Fruit fly (Drosophila melanogaster) whole organism, larva: Measurements from ENCODE around the gene lectin-29Ca.

Experiments
- noc ChIP-seq: fragments of 200-800 bp; sonication (Bioruptor generic); optimal IDR thresholded peaks from 3 replicates; lab custom pipeline; 2019; ENCODE audit warnings: missing biosample characterization, mild to moderate bottlenecking, missing genetic modification characterization, moderate library complexity

The lectin-29Ca gene

DNA sequence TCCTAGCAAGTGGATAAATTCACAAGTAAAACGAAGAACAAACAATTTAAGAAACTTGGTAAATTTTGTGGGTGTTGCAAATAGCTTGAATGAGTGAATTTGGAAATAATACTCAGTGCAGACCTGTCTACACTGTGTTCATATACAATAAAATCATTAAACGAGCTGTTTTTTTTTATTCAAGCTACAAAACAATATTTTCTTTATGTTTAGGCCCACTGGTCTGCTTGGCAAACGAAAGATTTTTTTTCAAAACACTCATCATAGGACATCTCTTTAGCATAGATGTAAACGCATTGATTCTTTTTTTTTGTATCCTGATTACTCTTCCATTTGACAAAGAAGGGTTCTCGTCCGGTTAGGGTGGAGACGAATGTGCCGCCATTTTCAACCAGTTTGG, 1.8 kb downstream of the lectin-29Ca start, which contains the start of gene CG42820:
CG42820 (minus strand) TSS at position 101 of the 400 bp plus-strand sequence.
- TF ChIP-seq noc = no peak

DNA sequence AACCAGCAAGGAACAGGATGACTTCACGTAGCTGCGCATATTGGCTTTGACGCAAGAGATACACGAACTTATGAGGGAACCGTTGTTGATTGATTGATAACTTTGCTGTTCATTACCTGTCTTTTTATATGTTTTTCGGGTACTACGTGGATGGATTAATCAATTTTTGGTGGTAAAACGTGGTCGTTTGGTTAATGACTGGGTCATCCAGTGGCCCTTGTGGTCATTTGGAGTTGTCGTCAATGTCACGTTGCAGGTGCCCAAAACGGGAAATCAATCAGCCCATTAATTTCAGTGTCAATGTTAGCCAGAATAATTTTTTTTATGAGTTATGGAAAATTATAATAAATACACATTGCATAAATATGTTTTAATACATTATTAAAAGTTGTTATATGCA, 4.8 kb downstream of the lectin-29Ca start, which contains the start of gene CG42819:
CG42819 (minus strand) TSS at position 101 of the 400 bp plus-strand sequence.
- TF ChIP-seq noc = no peak

DNA sequence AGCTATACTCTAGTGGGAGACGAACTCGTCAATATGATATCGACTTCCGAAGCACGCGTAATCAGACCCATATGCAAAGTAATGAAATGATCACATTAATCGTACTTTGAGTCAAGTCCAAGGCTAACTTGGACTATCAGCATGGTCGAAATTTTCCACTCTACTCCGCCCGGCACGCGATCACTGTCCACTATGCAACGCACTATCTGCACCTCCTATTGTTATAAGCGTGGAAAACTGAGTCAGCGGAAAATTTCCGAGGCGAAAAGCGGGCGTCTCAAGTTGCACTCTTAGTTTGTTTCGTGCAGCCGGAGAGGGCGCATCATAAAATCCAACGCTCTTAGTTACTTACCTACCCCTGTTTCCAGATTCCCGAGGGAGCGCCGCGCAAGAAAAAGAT, 8.2 kb downstream of the lectin-29Ca start:
- no peak for TF ChIP-seq noc

DNA sequence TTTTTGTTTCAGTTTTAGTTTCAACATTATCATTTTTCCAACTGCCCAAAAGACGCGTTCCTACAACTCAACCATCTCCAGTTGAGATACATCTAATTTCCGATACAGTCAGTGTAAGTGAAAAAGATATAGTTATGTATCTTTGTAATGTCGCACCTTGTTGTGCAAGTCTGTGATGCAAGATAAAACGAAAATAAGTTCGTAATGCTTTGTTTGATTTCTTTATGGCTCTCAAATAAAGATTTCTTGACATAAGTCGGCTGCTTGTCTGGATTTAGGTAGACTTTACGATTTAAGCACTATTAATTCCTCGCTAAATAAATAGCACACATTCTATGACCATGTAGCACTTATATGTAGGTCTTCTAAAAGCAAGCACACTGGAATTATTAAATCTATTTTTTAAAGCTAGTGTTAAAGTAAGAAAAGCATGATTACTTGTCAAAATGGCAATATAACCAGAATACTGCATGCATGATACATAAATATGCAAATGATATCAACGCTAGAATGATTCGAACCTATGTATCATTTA, 9.0 kb downstream of the lectin-29Ca start:
- no peak for TF ChIP-seq noc

DNA sequence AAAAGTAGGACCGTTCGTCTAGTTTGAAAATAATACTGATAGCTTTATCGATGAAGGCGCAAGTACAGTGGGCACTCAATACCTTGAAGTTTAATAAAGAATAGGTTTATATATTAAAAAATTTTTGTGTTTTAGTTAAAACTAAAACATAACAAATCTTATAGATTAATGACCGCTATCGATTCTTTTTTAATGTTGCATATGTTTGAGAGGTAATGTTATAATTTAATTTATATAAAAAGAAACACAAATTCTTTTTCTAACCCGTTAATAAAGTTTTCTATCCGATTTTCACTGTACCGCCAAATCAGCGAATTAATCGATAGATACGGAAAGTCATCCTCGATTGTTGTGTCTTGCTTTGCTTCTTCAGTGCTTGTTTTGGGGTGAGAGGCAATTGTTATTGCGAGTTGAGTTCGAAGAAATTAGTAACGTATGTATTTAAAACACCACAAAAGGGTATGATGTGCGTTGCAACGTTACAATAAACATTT, 9.9 kb downstream of the lectin-29Ca start, which contains the start of the genes Dad1 and CG13384:
Dad1 (minus strand) TSS at position 30 of the 494 bp plus-strand sequence.
CG13384 (plus strand) TSS at position 348 of the 494 bp plus-strand sequence.
- peak; percentile 97 for TF ChIP-seq noc

DNA sequence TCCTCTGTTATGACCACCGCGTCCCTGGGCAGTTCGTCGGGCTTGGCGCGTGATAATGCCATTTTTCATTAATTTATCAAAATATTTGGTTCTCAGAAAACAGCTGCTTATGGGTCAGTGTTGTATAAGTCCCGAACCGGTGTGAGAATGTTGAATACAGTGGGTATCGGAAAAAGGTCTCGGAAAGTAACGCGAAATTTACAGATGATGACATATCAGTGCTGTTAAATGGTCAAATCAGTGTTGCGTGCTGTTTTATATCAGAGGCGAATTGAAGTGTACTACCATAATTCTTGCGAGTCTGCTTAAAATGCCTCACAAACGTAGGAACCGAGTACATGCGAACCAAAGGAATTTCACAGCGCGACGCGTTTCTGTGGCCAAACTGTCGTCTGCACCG, 11.4 kb downstream of the lectin-29Ca start, which contains the start of the genes CG13392 and Rcd4:
CG13392 (minus strand) TSS at position 162 of the 400 bp plus-strand sequence.
Rcd4 (plus strand) TSS at position 216 of the 400 bp plus-strand sequence.
- TF ChIP-seq noc = peak; percentile 69

DNA sequence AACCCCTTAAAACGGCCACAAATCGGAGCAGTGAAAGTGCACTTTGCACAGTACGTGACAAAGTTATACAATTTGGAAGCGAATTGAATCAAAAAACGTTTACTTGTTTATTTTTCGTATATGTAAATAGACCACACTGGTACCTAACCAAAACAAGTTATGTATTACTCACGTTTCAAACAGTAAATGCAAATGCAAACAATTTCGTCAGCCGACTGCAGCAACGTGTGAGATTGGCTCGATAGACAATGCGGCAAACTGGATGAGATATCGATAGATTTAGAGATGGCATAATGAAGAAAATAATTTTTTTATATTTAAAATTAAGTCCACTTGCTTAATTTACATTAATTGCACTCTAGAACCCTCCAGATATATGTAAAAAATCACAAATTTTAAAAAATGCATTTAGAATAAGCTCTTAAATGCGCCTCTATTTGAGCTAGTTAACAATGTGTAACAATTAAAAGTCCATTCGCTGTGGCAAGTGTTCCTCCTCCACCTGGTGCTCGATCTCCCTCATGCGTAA, 12.5 kb downstream of the lectin-29Ca start, which contains the start of gene AlaRS:
AlaRS (minus strand) TSS at position 257 of the 529 bp plus-strand sequence.
- TF ChIP-seq noc = peak; percentile 70

DNA sequence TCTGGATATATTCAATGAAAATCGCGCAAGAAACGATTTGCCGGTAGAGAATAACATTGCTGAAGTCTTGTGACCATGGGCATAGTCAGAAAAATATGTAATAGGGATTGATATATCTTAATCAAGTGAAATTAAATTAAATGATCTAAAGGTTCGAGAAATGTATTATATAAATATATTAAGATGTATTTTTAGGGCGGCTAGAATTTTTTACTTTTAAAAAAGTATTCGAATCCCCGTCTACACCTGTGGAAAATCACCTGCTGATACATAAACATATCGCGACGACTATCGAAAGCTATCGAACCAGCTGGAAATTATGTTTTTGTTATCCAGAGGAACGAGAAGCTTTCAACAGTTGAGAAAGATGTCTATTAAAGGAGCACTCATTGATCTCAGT, 17.4 kb downstream of the lectin-29Ca start, which contains the start of the genes CG13390 and CG17294:
CG13390 (minus strand) TSS at position 81 of the 400 bp plus-strand sequence.
CG17294 (plus strand) TSS at position 319 of the 400 bp plus-strand sequence.
- peak; percentile 99 for TF ChIP-seq noc

DNA sequence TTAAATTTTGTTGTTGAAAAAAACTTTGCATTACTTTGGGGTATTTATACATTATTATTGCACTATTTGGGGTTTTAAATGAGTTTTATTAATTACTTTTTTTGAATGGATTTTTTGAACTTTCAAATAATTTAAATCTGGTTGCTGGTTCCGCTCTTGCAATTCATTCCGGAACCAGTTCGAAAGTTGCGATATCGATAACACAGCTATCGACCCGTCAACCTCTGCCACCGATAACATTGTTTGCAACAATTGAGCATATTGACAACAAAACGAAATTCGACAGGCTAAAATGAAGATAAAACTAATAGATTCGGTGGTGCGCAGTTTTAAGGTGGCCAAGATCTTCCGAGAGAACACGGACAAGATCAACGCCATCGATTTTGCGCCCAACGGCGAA, 19.8 kb downstream of the lectin-29Ca start, which contains the start of gene Wdr82:
Wdr82 (plus strand) TSS at position 227 of the 400 bp plus-strand sequence.
- TF ChIP-seq noc = no peak

DNA sequence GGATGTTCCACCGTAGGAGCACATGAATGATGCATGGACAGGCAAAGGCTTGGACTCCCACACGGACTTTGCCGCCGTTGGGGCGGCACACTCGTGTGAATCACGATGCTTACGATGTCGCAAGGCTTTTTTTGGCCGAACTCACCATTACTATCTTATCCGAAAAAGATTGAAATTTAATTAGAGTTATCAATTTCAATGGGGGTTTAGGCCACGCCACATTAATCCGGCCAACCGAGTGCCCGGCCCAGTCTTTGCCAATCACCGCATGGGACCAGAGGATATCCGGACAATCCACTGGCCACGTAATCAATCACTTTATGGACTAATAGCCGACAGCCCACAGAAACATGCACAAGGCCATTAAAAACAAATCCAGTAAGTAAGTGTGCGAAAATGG, 21.8 kb downstream of the lectin-29Ca start:
- TF ChIP-seq noc = no peak

DNA sequence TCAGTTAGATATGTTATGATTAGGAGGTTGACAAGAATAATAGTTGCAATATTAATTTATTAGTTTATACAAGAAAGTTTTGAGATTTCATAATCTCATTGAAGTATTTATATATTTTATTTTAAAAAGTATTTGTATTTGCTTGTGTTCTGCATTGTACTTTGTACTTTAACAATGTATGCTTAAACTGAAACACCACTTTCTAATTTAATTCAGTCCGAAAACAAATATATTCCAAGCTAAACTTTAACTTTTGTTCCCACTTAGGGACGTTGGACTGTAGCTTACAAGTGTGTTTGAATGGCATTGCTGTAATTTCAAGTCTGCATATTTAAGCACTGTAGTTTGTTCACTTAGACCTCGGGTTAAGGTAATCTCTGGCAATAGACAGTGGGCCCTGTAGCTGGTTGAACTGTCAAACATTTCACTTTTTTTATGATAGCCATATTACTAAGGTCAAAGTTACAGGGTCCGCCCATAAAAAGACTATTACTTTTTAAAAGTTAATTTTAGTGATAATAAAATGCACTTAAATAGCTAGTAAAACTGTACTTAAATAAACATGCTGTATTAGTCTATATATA, 22.6 kb downstream of the lectin-29Ca start:
- no peak for TF ChIP-seq noc

DNA sequence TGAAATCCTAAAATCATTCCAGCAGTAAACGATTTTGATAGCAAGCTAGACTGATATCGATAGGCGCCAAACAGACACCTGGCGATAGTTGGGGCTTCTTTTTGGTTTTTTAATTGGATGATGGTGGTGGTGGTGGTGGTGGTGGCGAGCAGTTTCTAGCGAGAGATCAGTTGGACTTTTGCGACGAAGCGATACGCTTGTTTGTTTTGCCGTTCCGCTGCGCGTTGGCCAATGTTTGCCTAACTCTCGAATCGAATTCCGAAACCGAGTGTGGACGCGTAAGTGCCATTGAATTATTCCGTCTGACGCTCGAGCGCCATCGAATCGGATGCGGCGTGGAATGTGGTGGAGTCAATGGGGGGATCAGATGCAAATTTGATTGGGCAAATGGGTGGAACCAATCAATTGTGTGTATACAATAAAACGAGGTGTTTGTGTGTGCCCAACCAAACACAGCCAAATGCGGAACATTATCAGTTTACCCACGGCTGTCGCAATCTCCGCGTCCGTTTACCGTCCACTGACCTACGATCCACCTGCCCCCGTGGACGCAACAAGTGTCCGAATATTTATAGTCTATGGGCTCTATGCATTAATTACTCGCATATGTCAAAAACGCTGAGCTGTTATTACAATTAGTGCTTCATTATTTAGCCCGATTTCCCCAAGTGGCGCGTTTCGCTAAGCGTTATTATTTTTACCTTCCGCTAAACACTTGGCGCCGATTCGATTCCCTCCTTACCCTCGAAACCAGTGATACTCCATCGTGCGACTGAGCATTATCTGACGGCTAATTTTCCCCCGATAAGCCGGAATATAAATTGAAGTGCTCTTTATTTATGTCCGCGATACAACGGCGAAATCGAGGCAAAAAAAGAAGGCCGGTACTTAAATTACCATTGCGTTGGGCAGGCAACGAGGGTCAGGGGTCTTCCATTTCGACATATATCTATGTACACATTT, 23.4 kb downstream of the lectin-29Ca start, which contains the start of gene CG17292:
CG17292 (plus strand) TSS at position 91 of the 963 bp plus-strand sequence.
- TF ChIP-seq noc = peak; percentile 70

DNA sequence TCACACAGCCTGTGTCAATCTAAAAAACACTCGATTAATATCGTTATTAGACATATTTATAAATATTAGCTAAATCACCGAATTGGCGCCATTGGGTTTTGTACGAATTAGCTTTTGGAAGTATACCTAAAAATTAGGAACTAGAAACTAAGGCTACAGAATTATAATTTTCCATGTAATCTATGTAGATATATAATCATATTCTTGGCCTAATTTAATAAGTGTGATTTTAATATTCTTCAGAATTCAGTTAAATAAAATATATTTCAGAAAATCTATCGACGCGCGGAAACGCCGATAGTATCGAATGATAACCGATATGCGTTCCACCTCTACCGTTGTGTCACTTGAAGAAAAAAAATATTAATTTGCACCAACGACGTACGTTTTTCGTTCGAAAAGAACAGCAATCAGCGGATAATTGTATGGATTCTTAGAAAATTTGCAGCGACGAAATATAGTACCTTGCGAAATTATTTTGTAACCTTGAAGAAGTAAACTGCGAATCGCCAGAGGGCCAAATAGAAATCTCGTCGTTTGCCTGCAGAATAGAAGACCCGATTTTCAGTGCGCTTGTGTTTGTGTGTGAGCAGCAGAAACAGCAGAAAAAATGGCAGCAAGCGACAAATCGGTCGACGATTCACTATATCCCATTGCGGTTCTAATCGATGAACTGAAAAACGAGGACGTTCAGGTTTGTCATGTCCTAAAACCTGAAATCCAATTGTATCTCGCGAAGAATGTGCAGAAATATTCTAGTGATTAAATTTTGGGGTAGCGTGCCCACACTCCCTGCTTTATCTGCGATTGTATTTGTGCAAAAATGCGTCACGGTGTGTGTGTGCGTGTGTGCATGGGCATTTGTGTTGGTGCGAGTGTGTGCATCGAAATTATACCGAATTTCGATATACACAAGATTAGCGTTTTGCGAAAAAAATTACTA, 28.1 kb downstream of the lectin-29Ca start, which contains the start of gene Pp2A-29B:
Pp2A-29B (plus strand) TSS at position 338 of the 943 bp plus-strand sequence.
- TF ChIP-seq noc = no peak
